Worm (Caenorhabditis elegans): ENCODE measurements around the gene F54D12.1.

DNA sequence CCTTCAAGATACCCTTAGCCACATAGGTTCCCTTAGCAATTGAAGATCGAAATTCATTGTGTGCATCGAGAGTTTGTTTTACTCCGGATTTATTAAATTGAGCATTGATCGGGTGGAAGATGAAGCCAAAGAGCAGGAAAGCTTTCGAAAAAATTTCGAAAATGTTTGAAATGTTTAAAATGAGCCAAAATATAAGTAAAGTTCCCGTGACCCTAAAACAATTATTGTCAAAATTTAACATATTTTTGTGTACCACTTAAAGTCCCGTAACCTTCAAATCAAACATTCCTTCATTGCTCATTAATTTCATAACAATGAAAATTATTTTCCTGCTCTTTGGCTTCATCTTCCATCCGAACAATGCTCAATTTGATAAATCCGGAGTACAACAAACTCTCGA is 44.7 kb downstream of the F54D12.1 start, which contains the start of gene scl-17:
- TF ChIP-seq fkh-10 (GFP tag; optimal IDR thresholded peaks at IDR 0.05) (no peak), lsy-12 (tag; optimal IDR thresholded peaks at IDR 0.05) (no peak)

All from whole organism, L3 larva.